Fruit fly (Drosophila melanogaster) whole organism, embryonic: ENCODE results near the gene CG6094.

ENCODE experiments used
- ATbp ChIP-seq: fragments of 200-800 bp; sonication (Bioruptor generic); optimal IDR thresholded peaks from 2 replicates; lab custom pipeline; 2017; ENCODE audit warnings: missing biosample characterization, mild to moderate bottlenecking, missing genetic modification characterization, missing genetic modification reagents
- Antp ChIP-seq: fragments of 200-800 bp; sonication (Bioruptor generic); optimal IDR thresholded peaks from 3 replicates; lab custom pipeline; 2016; ENCODE audit warnings: missing biosample characterization, missing genetic modification characterization
- BEAF-32 ChIP-seq: fragments of 200-800 bp; sonication (Bioruptor generic); optimal IDR thresholded peaks from 3 replicates; lab custom pipeline; 2017; ENCODE audit warnings: missing biosample characterization, missing genetic modification characterization, mild to moderate bottlenecking, moderate library complexity, missing genetic modification reagents
- C15 ChIP-seq: fragments of 200-800 bp; sonication (Bioruptor generic); IDR thresholded peaks from 3 replicates; pipeline ENCODE4 v1.3.6; 2022; ENCODE audit warnings: missing biosample characterization, missing genetic modification characterization
- CG10209 ChIP-seq: fragments of 200-800 bp; sonication (Bioruptor generic); optimal IDR thresholded peaks from 3 replicates; lab custom pipeline; 2017; ENCODE audit warnings: missing biosample characterization, mild to moderate bottlenecking, missing genetic modification characterization, missing genetic modification reagents
- CG10321 ChIP-seq: fragments of 200-800 bp; sonication (Bioruptor generic); IDR thresholded peaks from 2 replicates; pipeline ENCODE4 v1.3.6; 2022; ENCODE audit warnings: missing biosample characterization, missing genetic modification characterization
- CG11247 ChIP-seq: fragments of 200-800 bp; sonication (Bioruptor generic); IDR thresholded peaks from 2 replicates; pipeline ENCODE4 v1.3.6; 2022; ENCODE audit warnings: missing biosample characterization, missing genetic modification characterization
- CG11398 ChIP-seq: fragments of 200-800 bp; sonication (Bioruptor generic); optimal IDR thresholded peaks from 2 replicates; lab custom pipeline; 2016; ENCODE audit warnings: missing biosample characterization, missing genetic modification characterization
- CG12071 ChIP-seq: fragments of 200-800 bp; sonication (Bioruptor generic); optimal IDR thresholded peaks from 3 replicates; lab custom pipeline; 2018; ENCODE audit warnings: missing biosample characterization, mild to moderate bottlenecking, missing genetic modification characterization
- CG1233 ChIP-seq: fragments of 200-800 bp; sonication (Bioruptor generic); optimal IDR thresholded peaks from 4 replicates; lab custom pipeline; 2018; ENCODE audit warnings: missing biosample characterization, mild to moderate bottlenecking, missing genetic modification characterization
- CG13624 ChIP-seq: fragments of 200-800 bp; sonication (Bioruptor generic); optimal IDR thresholded peaks from 2 replicates; lab custom pipeline; 2016; ENCODE audit warnings: missing biosample characterization, missing genetic modification characterization
- CG14050 ChIP-seq: fragments of 200-800 bp; sonication (Bioruptor generic); IDR thresholded peaks from 3 replicates; pipeline ENCODE4 v1.3.6; 2022; ENCODE audit warnings: missing biosample characterization, missing genetic modification characterization
- CG14965 ChIP-seq: fragments of 200-800 bp; sonication (Bioruptor generic); optimal IDR thresholded peaks from 2 replicates; lab custom pipeline; 2016; ENCODE audit warnings: missing biosample characterization, missing genetic modification characterization, borderline replicate concordance
- CG15696 ChIP-seq: fragments of 200-800 bp; sonication (Bioruptor generic); optimal IDR thresholded peaks from 2 replicates; lab custom pipeline; 2019; ENCODE audit warnings: missing biosample characterization, mild to moderate bottlenecking, missing genetic modification characterization, moderate library complexity
- CG1832 ChIP-seq: fragments of 200-800 bp; sonication (Bioruptor generic); optimal IDR thresholded peaks from 2 replicates; lab custom pipeline; 2017; ENCODE audit warnings: missing biosample characterization, mild to moderate bottlenecking, missing genetic modification characterization, inconsistent platforms
- CG2129 ChIP-seq: fragments of 200-800 bp; sonication (Bioruptor generic); IDR thresholded peaks from 2 replicates; pipeline ENCODE4 v1.3.6; 2022; ENCODE audit warnings: missing biosample characterization, missing genetic modification characterization; ENCODE audit not compliant: partially characterized antibody
- CG43689 ChIP-seq: fragments of 200-800 bp; sonication (Bioruptor generic); IDR thresholded peaks from 2 replicates; pipeline ENCODE4 v1.3.6; 2022; ENCODE audit warnings: missing biosample characterization, missing genetic modification characterization
- CG4424 ChIP-seq: fragments of 200-800 bp; sonication (Bioruptor generic); optimal IDR thresholded peaks from 3 replicates; lab custom pipeline; 2016; ENCODE audit warnings: missing biosample characterization, missing genetic modification characterization
- CG4820 ChIP-seq: fragments of 200-800 bp; sonication (Bioruptor generic); optimal IDR thresholded peaks from 3 replicates; lab custom pipeline; 2016; ENCODE audit warnings: missing biosample characterization, missing genetic modification characterization
- CG6854 ChIP-seq: fragments of 200-800 bp; sonication (Bioruptor generic); optimal IDR thresholded peaks from 3 replicates; lab custom pipeline; 2017; ENCODE audit warnings: missing biosample characterization, mild to moderate bottlenecking, missing genetic modification characterization
- CG7372 ChIP-seq: fragments of 200-800 bp; sonication (Bioruptor generic); IDR thresholded peaks from 2 replicates; pipeline ENCODE4 v1.3.6; 2022; ENCODE audit warnings: missing biosample characterization, missing genetic modification characterization
- Camta ChIP-seq: fragments of 200-800 bp; sonication (Bioruptor generic); optimal IDR thresholded peaks from 2 replicates; lab custom pipeline; 2016; ENCODE audit warnings: missing biosample characterization, missing genetic modification characterization
- CkIIα-i1 ChIP-seq: fragments of 200-800 bp; sonication (Bioruptor generic); IDR thresholded peaks from 2 replicates; pipeline ENCODE4 v1.3.6; 2022; ENCODE audit warnings: missing biosample characterization, missing genetic modification characterization
- Dbx ChIP-seq: fragments of 200-800 bp; sonication (Bioruptor generic); IDR thresholded peaks from 3 replicates; pipeline ENCODE4 v1.3.6; 2022; ENCODE audit warnings: missing biosample characterization, missing genetic modification characterization
- Dll ChIP-seq: fragments of 200-800 bp; sonication (Bioruptor generic); IDR thresholded peaks from 4 replicates; pipeline ENCODE4 v1.3.6; 2022; ENCODE audit warnings: missing biosample characterization, missing genetic modification characterization; ENCODE audit not compliant: partially characterized antibody
- E2f1 ChIP-seq: fragments of 200-800 bp; sonication (Bioruptor generic); IDR thresholded peaks from 2 replicates; pipeline ENCODE4 v1.3.6; 2022; ENCODE audit warnings: missing biosample characterization, missing genetic modification characterization
- HmgD ChIP-seq: fragments of 200-800 bp; sonication (Bioruptor generic); optimal IDR thresholded peaks from 3 replicates; lab custom pipeline; 2016; ENCODE audit warnings: missing biosample characterization, missing genetic modification characterization
- NFAT ChIP-seq: fragments of 200-800 bp; sonication (Bioruptor generic); IDR thresholded peaks from 2 replicates; pipeline ENCODE4 v1.3.6; 2022; ENCODE audit warnings: missing biosample characterization, missing genetic modification characterization
- Trl ChIP-seq, 3 experiments: fragments of >200 bp in 2 of 3; fragments of 200-800 bp in 1 of 3; sonication (Bioruptor generic) in 1 of 3; optimal IDR thresholded peaks; 2 replicates in 1 of 3; 3 replicates in 2 of 3; lab custom pipeline; 2016 to 2017; ENCODE audit warnings: missing biosample characterization in 1 of 3, missing genetic modification characterization in 1 of 3
- YL-1 ChIP-seq: fragments of 200-800 bp; sonication (Bioruptor generic); optimal IDR thresholded peaks from 3 replicates; lab custom pipeline; 2017; ENCODE audit warnings: missing biosample characterization, mild to moderate bottlenecking, missing genetic modification characterization
- ase ChIP-seq: fragments of 200-800 bp; sonication (Bioruptor generic); IDR thresholded peaks from 3 replicates; pipeline ENCODE4 v1.3.6; 2022; ENCODE audit warnings: missing biosample characterization, missing genetic modification characterization
- btn ChIP-seq: fragments of 200-800 bp; sonication (Bioruptor generic); optimal IDR thresholded peaks from 2 replicates; lab custom pipeline; 2016; ENCODE audit warnings: missing biosample characterization, missing genetic modification characterization
- cad ChIP-seq: fragments of >200 bp; optimal IDR thresholded peaks from 2 replicates; lab custom pipeline; 2017; ENCODE audit warnings: missing biosample characterization, missing genetic modification characterization
- cato ChIP-seq: fragments of 200-800 bp; sonication (Bioruptor generic); optimal IDR thresholded peaks from 2 replicates; lab custom pipeline; 2016; ENCODE audit warnings: missing biosample characterization, missing genetic modification characterization, borderline replicate concordance
- caup ChIP-seq: fragments of 200-800 bp; sonication (Bioruptor generic); optimal IDR thresholded peaks from 3 replicates; lab custom pipeline; 2017; ENCODE audit warnings: missing biosample characterization, mild to moderate bottlenecking, missing genetic modification characterization, moderate library complexity; ENCODE audit not compliant: severe bottlenecking
- ci ChIP-seq: fragments of 200-800 bp; sonication (Bioruptor generic); IDR thresholded peaks from 3 replicates; pipeline ENCODE4 v1.3.6; 2022; ENCODE audit warnings: missing biosample characterization, missing genetic modification characterization
- corto ChIP-seq: fragments of 200-800 bp; sonication (Bioruptor generic); optimal IDR thresholded peaks from 2 replicates; lab custom pipeline; 2016; ENCODE audit warnings: missing biosample characterization, mild to moderate bottlenecking, missing genetic modification characterization, moderate library complexity
- dmrt99B ChIP-seq: fragments of 200-800 bp; sonication (Bioruptor generic); optimal IDR thresholded peaks from 2 replicates; lab custom pipeline; 2018; ENCODE audit warnings: missing biosample characterization, mild to moderate bottlenecking, missing genetic modification characterization, moderate library complexity
- dysf ChIP-seq: fragments of 200-800 bp; sonication (Bioruptor generic); IDR thresholded peaks from 3 replicates; pipeline ENCODE4 v1.3.6; 2022; ENCODE audit warnings: missing biosample characterization, missing genetic modification characterization
- fd64A ChIP-seq: fragments of 200-800 bp; sonication (Bioruptor generic); optimal IDR thresholded peaks from 3 replicates; lab custom pipeline; 2018; ENCODE audit warnings: missing biosample characterization, mild to moderate bottlenecking, missing genetic modification characterization
- fd96Cb ChIP-seq: fragments of 200-800 bp; sonication (Bioruptor generic); optimal IDR thresholded peaks from 2 replicates; lab custom pipeline; 2018; ENCODE audit warnings: missing biosample characterization, mild to moderate bottlenecking, missing genetic modification characterization, moderate library complexity
- gsb-n ChIP-seq: fragments of 200-800 bp; sonication (Bioruptor generic); optimal IDR thresholded peaks from 3 replicates; lab custom pipeline; 2018; ENCODE audit warnings: missing biosample characterization, mild to moderate bottlenecking, missing genetic modification characterization
- h ChIP-seq: fragments of >200 bp; optimal IDR thresholded peaks from 2 replicates; lab custom pipeline; 2017
- nerfin-2 ChIP-seq: fragments of 200-800 bp; sonication (Bioruptor generic); IDR thresholded peaks from 2 replicates; pipeline ENCODE4 v1.3.6; 2022; ENCODE audit warnings: missing biosample characterization, missing genetic modification characterization; ENCODE audit not compliant: partially characterized antibody
- pfk ChIP-seq: fragments of 200-800 bp; sonication (Bioruptor generic); optimal IDR thresholded peaks from 2 replicates; lab custom pipeline; 2018; ENCODE audit warnings: missing biosample characterization, mild to moderate bottlenecking, missing genetic modification characterization, moderate library complexity
- pho ChIP-seq: fragments of 200-800 bp; sonication (Bioruptor generic); optimal IDR thresholded peaks from 2 replicates; lab custom pipeline; 2016; ENCODE audit warnings: missing biosample characterization, missing genetic modification characterization
- psq ChIP-seq: fragments of 200-800 bp; sonication (Bioruptor generic); optimal IDR thresholded peaks from 2 replicates; lab custom pipeline; 2017; ENCODE audit warnings: missing biosample characterization, missing genetic modification characterization
- so ChIP-seq: fragments of 200-800 bp; sonication (Bioruptor generic); IDR thresholded peaks from 3 replicates; pipeline ENCODE4 v1.3.6; 2022; ENCODE audit warnings: missing biosample characterization, missing genetic modification characterization
- twi ChIP-seq: fragments of 200-800 bp; optimal IDR thresholded peaks from 2 replicates; lab custom pipeline; 2019; ENCODE audit warnings: missing biosample characterization, mild to moderate bottlenecking, missing genetic modification characterization, moderate library complexity
- wek ChIP-seq: fragments of 200-800 bp; sonication (Bioruptor generic); optimal IDR thresholded peaks from 3 replicates; lab custom pipeline; 2018; ENCODE audit warnings: missing biosample characterization, mild to moderate bottlenecking, missing genetic modification characterization, moderate library complexity
- wor ChIP-seq: fragments of 200-800 bp; sonication (Bioruptor generic); IDR thresholded peaks from 2 replicates; pipeline ENCODE4 v1.3.6; 2022; ENCODE audit warnings: missing biosample characterization, missing genetic modification characterization

The CG6094 gene

DNA sequence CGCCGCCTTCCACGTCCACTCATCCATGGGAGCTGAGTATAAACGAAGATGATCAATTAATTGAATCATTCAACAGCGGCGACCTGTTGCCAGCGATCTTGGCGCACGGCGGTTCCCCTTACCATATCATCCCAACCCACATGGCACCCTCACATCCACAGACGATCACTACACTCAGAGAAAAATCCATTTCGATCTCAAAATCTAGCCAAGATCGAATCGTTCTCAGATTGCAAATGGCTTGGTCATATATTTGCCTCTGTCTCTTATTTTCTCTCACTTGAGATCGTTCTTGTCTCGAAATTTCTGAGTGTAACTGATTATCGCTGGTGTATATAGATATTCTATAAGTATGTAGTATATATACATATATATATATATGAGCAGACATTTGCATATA lies 38.5 kb upstream of the CG6094 start (continued):
- TF ChIP-seq btn (GFP tag; lab: Kevin White, UChicago) (no peak), CG11247 (GFP tag; lab: Robert Waterston, UW) (peak; percentile 55; the same call in 1 of the 2 replicates), cad (GFP tag; lab: Kevin White, UChicago) (no peak), CG11398 (GFP tag; lab: Kevin White, UChicago) (no peak), corto (GFP tag; lab: Kevin White, UChicago) (no peak), CG1832 (no peak), CG43689 (GFP tag; lab: Robert Waterston, UW) (peak; percentile 32; the same call in 1 of the 2 replicates), CG12071 (peak; percentile 50), fd96Cb (tag; lab: Kevin White, UChicago) (peak; percentile 48), E2f1 (peak; percentile 57), CG4820 (peak; percentile 44), h (lab: Kevin White, UChicago) (no peak), gsb-n (tag; lab: Kevin White, UChicago) (peak; percentile 23), HmgD (GFP tag; lab: Kevin White, UChicago) (no peak), twi (no peak), Camta (GFP tag; lab: Kevin White, UChicago) (no peak), dmrt99B (tag; lab: Kevin White, UChicago) (peak; percentile 70), psq (GFP tag; lab: Kevin White, UChicago) (no peak), wor (GFP tag; lab: Robert Waterston, UW) (no peak), Dll (GFP tag; lab: Robert Waterston, UW) (no peak), wek (no peak), YL-1 (no peak), NFAT (peak; percentile 78), nerfin-2 (no peak), pho (peak; percentile 6), CG15696 (tag; lab: Kevin White, UChicago) (no peak), CG14965 (GFP tag; lab: Kevin White, UChicago) (no peak), CG14050 (peak; percentile 45; the same call in 1 of the 3 replicates), cato (GFP tag; lab: Kevin White, UChicago) (no peak), caup (GFP tag; lab: Kevin White, UChicago) (peak; percentile 45), CG13624 (GFP tag; lab: Kevin White, UChicago) (peak; percentile 10), pfk (GFP tag; lab: Kevin White, UChicago) (no peak), CG10209 (GFP tag; lab: Kevin White, UChicago) (peak; percentile 39), CG1233 (GFP tag; lab: Kevin White, UChicago) (no peak), so (GFP tag; lab: Robert Waterston, UW) (peak; percentile 51; the same call in 1 of the 3 replicates), Antp (GFP tag; lab: Kevin White, UChicago) (peak; percentile 49), ci (GFP tag; lab: Robert Waterston, UW) (peak; percentile 75; the same call in 2 of the 3 replicates), CG10321 (GFP tag; lab: Robert Waterston, UW) (no peak), Dbx (0 out of 3 replicates have a peak, but pooled peaks have one; percentile 26), C15 (GFP tag; lab: Robert Waterston, UW) (no peak), ase (GFP tag; lab: Robert Waterston, UW) (peak; percentile 58; the same call in 1 of the 3 replicates), Trl (optimal IDR thresholded peaks at IDR 0.05; lab: Kevin White, UChicago) (no peak), Trl (GFP tag; optimal IDR thresholded peaks at IDR 0.05; lab: Kevin White, UChicago) (peak; percentile 38), dysf (GFP tag; lab: Robert Waterston, UW) (peak; percentile 72), ATbp (GFP tag; lab: Kevin White, UChicago) (peak; percentile 49), CG7372 (GFP tag; lab: Robert Waterston, UW) (peak; percentile 62; the same call in 1 of the 2 replicates), CkIIα-i1 (GFP tag; lab: Robert Waterston, UW) (no peak; the same call in 1 of the 2 replicates), fd64A (GFP tag; lab: Kevin White, UChicago) (no peak), CG4424 (GFP tag; lab: Kevin White, UChicago) (peak; percentile 27), CG6854 (GFP tag; lab: Kevin White, UChicago) (no peak), CG2129 (GFP tag; lab: Robert Waterston, UW) (no peak), BEAF-32 (GFP tag; lab: Kevin White, UChicago) (no peak)
